Fruit fly (Drosophila melanogaster): ENCODE results near the gene CG14860.

CG14860 gene

dm6 chr3R:14890064-14890709, 4.4 kb upstream of the CG14860 start, which contains the start of the genes CycC and UQCR-C1:
CycC (minus strand) TSS chr3R:14890205.
UQCR-C1 (plus strand) TSS chr3R:14890231.
- TF ChIP-seq dmrt93B (GFP tag; optimal IDR thresholded peaks at IDR 0.05) (no peak), Mio (GFP tag; optimal IDR thresholded peaks at IDR 0.05) (no peak), N (GFP tag; optimal IDR thresholded peaks at IDR 0.05) (no peak), Myc (optimal IDR thresholded peaks at IDR 0.05) (no peak), ey (GFP tag; optimal IDR thresholded peaks at IDR 0.05) (no peak), Rel (GFP tag; optimal IDR thresholded peaks at IDR 0.05) (no peak), Rel (tag; optimal IDR thresholded peaks at IDR 0.05) (peak; percentile 33), Hr83 (GFP tag; optimal IDR thresholded peaks at IDR 0.05; ENCODE audit: poor library complexity, severe bottlenecking) (no peak), brk (GFP tag; optimal IDR thresholded peaks at IDR 0.05) (no peak)

DNA sequence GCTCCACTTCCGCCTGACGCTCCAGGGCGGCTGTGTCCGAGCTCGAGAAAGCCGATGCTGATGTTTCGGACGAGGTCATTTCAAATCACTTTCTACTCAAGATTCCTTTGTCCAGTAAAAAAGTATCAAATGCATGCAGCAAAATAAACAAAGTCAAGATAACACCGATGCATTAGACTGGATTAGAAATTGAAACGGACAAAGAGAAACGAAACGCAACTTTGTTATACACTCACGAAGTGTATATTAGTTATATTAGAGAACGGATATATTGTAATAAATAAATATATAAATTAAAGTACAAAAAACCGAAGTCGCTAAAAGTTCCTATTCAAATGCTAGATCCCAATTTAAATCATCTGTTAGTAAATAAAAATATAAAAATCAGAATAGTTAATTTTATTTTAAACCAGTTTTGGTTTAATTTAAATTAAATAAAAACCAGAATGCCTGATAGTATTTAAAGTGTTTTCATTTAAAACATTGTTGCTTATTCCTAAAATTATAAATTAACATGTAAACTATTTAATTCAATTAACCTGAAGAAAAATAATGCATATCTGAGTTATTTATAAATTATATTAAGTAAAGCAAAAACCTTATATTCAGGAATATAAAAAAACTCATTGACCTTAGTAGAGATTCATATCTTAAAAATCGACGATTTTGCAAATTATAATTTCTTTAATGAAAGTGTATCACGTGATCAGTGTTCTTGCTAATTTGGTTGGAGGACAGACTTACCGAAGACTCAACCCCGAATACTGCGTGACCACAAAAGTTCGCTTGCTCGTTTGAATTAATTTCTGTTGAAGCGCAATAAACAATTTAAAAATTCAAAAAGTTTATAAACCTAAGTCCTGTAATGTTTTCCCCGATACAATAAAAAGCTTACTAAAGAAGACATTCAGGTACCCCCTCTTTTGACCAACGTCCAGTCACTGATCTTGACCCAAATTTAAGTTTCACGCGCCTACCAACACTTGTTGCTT, 497 bp upstream of the CG14860 start, which contains the start of gene Dph2:
Gene Dph2, minus strand, starts transcription at position 164 of the 992 bp plus-strand sequence.
- peak; percentile 73 for TF ChIP-seq HLH106 (tag; optimal IDR thresholded peaks at IDR 0.05)
- TF ChIP-seq Rel (GFP tag; optimal IDR thresholded peaks at IDR 0.05), result no peak
- peak; percentile 29 for TF ChIP-seq Rel (tag; optimal IDR thresholded peaks at IDR 0.05)
- TF ChIP-seq CG9705 (GFP tag; optimal IDR thresholded peaks at IDR 0.05), result peak; percentile 7
- no peak for TF ChIP-seq Mio (GFP tag; optimal IDR thresholded peaks at IDR 0.05)
- no peak for TF ChIP-seq pan (optimal IDR thresholded peaks at IDR 0.05)
- no peak for TF ChIP-seq brk (GFP tag; optimal IDR thresholded peaks at IDR 0.05)
- peak; percentile 56 for TF ChIP-seq rgr (GFP tag; optimal IDR thresholded peaks at IDR 0.05)
- no peak for TF ChIP-seq dsf (GFP tag; optimal IDR thresholded peaks at IDR 0.05; ENCODE audit: borderline replicate concordance)
- TF ChIP-seq Abd-B (GFP tag; optimal IDR thresholded peaks at IDR 0.05), result no peak
- TF ChIP-seq usp (GFP tag; optimal IDR thresholded peaks at IDR 0.05), result no peak
- no peak for TF ChIP-seq GATAd (GFP tag; optimal IDR thresholded peaks at IDR 0.05)
- no peak for TF ChIP-seq Vsx2 (GFP tag; optimal IDR thresholded peaks at IDR 0.05; ENCODE audit: partially characterized antibody)
- peak; percentile 31 for TF ChIP-seq psq (GFP tag; optimal IDR thresholded peaks at IDR 0.05)
- TF ChIP-seq CG32264 (GFP tag; optimal IDR thresholded peaks at IDR 0.05), result no peak
- no peak for TF ChIP-seq Hr78 (GFP tag; optimal IDR thresholded peaks at IDR 0.05)
- peak; percentile 47 for TF ChIP-seq ey (GFP tag; optimal IDR thresholded peaks at IDR 0.05)
- TF ChIP-seq Jra (GFP tag; optimal IDR thresholded peaks at IDR 0.05), result no peak
- no peak for TF ChIP-seq Dfd (GFP tag; optimal IDR thresholded peaks at IDR 0.05)
- no peak for TF ChIP-seq CrebA (GFP tag; optimal IDR thresholded peaks at IDR 0.05; ENCODE audit: borderline replicate concordance)
- TF ChIP-seq br (GFP tag; optimal IDR thresholded peaks at IDR 0.05), result no peak
- TF ChIP-seq dmrt93B (GFP tag; optimal IDR thresholded peaks at IDR 0.05), result no peak
- no peak for TF ChIP-seq fru (GFP tag; optimal IDR thresholded peaks at IDR 0.05)
- TF ChIP-seq Dif (GFP tag; optimal IDR thresholded peaks at IDR 0.05; ENCODE audit: partially characterized antibody), result no peak
- TF ChIP-seq Hr83 (GFP tag; optimal IDR thresholded peaks at IDR 0.05; ENCODE audit: poor library complexity, severe bottlenecking), result peak; percentile 14
- no peak for TF ChIP-seq lola (GFP tag; optimal IDR thresholded peaks at IDR 0.05)
- TF ChIP-seq OdsH (GFP tag; optimal IDR thresholded peaks at IDR 0.05), result peak; percentile 26
- TF ChIP-seq woc (GFP tag; optimal IDR thresholded peaks at IDR 0.05), result peak; percentile 64
- no peak for TF ChIP-seq Myc (optimal IDR thresholded peaks at IDR 0.05)
- TF ChIP-seq Sp1 (GFP tag; optimal IDR thresholded peaks at IDR 0.05), result peak; percentile 72
- no peak for TF ChIP-seq tai (GFP tag; optimal IDR thresholded peaks at IDR 0.05)
- no peak for TF ChIP-seq Hnf4 (GFP tag; optimal IDR thresholded peaks at IDR 0.05)
- TF ChIP-seq foxo (GFP tag; optimal IDR thresholded peaks at IDR 0.05), result peak in 1 of 2 experiments; percentile 36
- TF ChIP-seq sv (GFP tag; optimal IDR thresholded peaks at IDR 0.05), result peak; percentile 22

dm6 chr3R:14898280-14898756, 3.7 kb downstream of the CG14860 start, which contains the start of the genes Nup93-2 and CG3817:
Nup93-2 (minus strand) TSS chr3R:14898372.
CG3817 (plus strand) TSS chr3R:14898739.
- TF ChIP-seq HLH106 (tag; optimal IDR thresholded peaks at IDR 0.05), result peak; percentile 88
- no peak for TF ChIP-seq Hr78 (GFP tag; optimal IDR thresholded peaks at IDR 0.05)
- peak; percentile 61 for TF ChIP-seq woc (GFP tag; optimal IDR thresholded peaks at IDR 0.05)
- no peak for TF ChIP-seq tai (GFP tag; optimal IDR thresholded peaks at IDR 0.05)
- no peak for TF ChIP-seq Abd-B (GFP tag; optimal IDR thresholded peaks at IDR 0.05)
- no peak for TF ChIP-seq Dfd (GFP tag; optimal IDR thresholded peaks at IDR 0.05)
- peak; percentile 25 for TF ChIP-seq h (GFP tag; optimal IDR thresholded peaks at IDR 0.05)
- peak; percentile 58 for TF ChIP-seq Sp1 (GFP tag; optimal IDR thresholded peaks at IDR 0.05)
- no peak for TF ChIP-seq dl (GFP tag; optimal IDR thresholded peaks at IDR 0.05; ENCODE audit: insufficient read depth in 1 of 2, partially characterized antibody in 2 of 2)
- no peak for TF ChIP-seq ey (GFP tag; optimal IDR thresholded peaks at IDR 0.05)
- no peak for TF ChIP-seq N (GFP tag; optimal IDR thresholded peaks at IDR 0.05)
- peak; percentile 62 for TF ChIP-seq psq (GFP tag; optimal IDR thresholded peaks at IDR 0.05)
- TF ChIP-seq Rel (GFP tag; optimal IDR thresholded peaks at IDR 0.05), result no peak
- TF ChIP-seq Rel (tag; optimal IDR thresholded peaks at IDR 0.05), result no peak
- no peak for TF ChIP-seq br (GFP tag; optimal IDR thresholded peaks at IDR 0.05)
- no peak for TF ChIP-seq Jra (GFP tag; optimal IDR thresholded peaks at IDR 0.05)
- peak; percentile 61 for TF ChIP-seq rgr (GFP tag; optimal IDR thresholded peaks at IDR 0.05)
- no peak for TF ChIP-seq Mio (GFP tag; optimal IDR thresholded peaks at IDR 0.05)
- TF ChIP-seq pan (optimal IDR thresholded peaks at IDR 0.05), result no peak
- TF ChIP-seq Hr83 (GFP tag; optimal IDR thresholded peaks at IDR 0.05; ENCODE audit: poor library complexity, severe bottlenecking), result peak; percentile 12
- no peak for TF ChIP-seq CG32264 (GFP tag; optimal IDR thresholded peaks at IDR 0.05)
- no peak for TF ChIP-seq Hnf4 (GFP tag; optimal IDR thresholded peaks at IDR 0.05)
- TF ChIP-seq Myc (optimal IDR thresholded peaks at IDR 0.05), result peak; percentile 53
- peak; percentile 16 for TF ChIP-seq OdsH (GFP tag; optimal IDR thresholded peaks at IDR 0.05)
- TF ChIP-seq dmrt93B (GFP tag; optimal IDR thresholded peaks at IDR 0.05), result peak; percentile 15
- TF ChIP-seq lola (GFP tag; optimal IDR thresholded peaks at IDR 0.05), result no peak
- TF ChIP-seq foxo (GFP tag; optimal IDR thresholded peaks at IDR 0.05), result peak in 1 of 2 experiments; percentile 84
- TF ChIP-seq sage (GFP tag; optimal IDR thresholded peaks at IDR 0.05), result no peak
- no peak for TF ChIP-seq Dif (GFP tag; optimal IDR thresholded peaks at IDR 0.05; ENCODE audit: partially characterized antibody)
